Fruit fly (Drosophila melanogaster): ENCODE results near the gene msl-1.

The msl-1 gene

dm6 chr2L:18677910-18678639 is 10.5 kb downstream of the msl-1 start (continued):
- TF ChIP-seq Fer1 (GFP tag; optimal IDR thresholded peaks at IDR 0.05) = peak; percentile 42
- TF ChIP-seq pan (optimal IDR thresholded peaks at IDR 0.05) = no peak
- no peak for TF ChIP-seq pan (GFP tag; optimal IDR thresholded peaks at IDR 0.05 in 1 of 2, IDR thresholded peaks at IDR 0.05 in 1 of 2)
- TF ChIP-seq ind (GFP tag; optimal IDR thresholded peaks at IDR 0.05) = peak; percentile 3
- TF ChIP-seq CG10462 (GFP tag; optimal IDR thresholded peaks at IDR 0.05) = no peak
- TF ChIP-seq CG2712 (tag; optimal IDR thresholded peaks at IDR 0.05) = no peak
- no peak for TF ChIP-seq salm (tag; optimal IDR thresholded peaks at IDR 0.05)
- no peak for TF ChIP-seq CG12659 (GFP tag; optimal IDR thresholded peaks at IDR 0.05)
- no peak for TF ChIP-seq Ets97D (GFP tag; optimal IDR thresholded peaks at IDR 0.05)
- peak; percentile 53 for TF ChIP-seq CG2120 (GFP tag; optimal IDR thresholded peaks at IDR 0.05)
- TF ChIP-seq Ssrp (tag; optimal IDR thresholded peaks at IDR 0.05) = no peak
- TF ChIP-seq sqz (GFP tag; optimal IDR thresholded peaks at IDR 0.05) = no peak
- no peak for TF ChIP-seq Pdp1 (GFP tag; optimal IDR thresholded peaks at IDR 0.05)
- TF ChIP-seq Nf-YA (GFP tag; IDR thresholded peaks at IDR 0.05) = no peak
- TF ChIP-seq CG12104 (GFP tag; optimal IDR thresholded peaks at IDR 0.05) = peak; percentile 5
- TF ChIP-seq CG11696 (GFP tag; IDR thresholded peaks at IDR 0.05) = no peak
- no peak for TF ChIP-seq CG7987 (GFP tag; optimal IDR thresholded peaks at IDR 0.05)
- no peak for TF ChIP-seq Hr78 (GFP tag; optimal IDR thresholded peaks at IDR 0.05)
- no peak for TF ChIP-seq CG3847 (GFP tag; IDR thresholded peaks at IDR 0.05)
- TF ChIP-seq Doc2 (GFP tag; IDR thresholded peaks at IDR 0.05) = no peak
- TF ChIP-seq dati (GFP tag; IDR thresholded peaks at IDR 0.05) = no peak
- TF ChIP-seq tio (GFP tag; optimal IDR thresholded peaks at IDR 0.05) = no peak
- no peak for TF ChIP-seq ato (GFP tag; IDR thresholded peaks at IDR 0.05; ENCODE audit: partially characterized antibody)
- TF ChIP-seq CG1603 (tag; optimal IDR thresholded peaks at IDR 0.05) = no peak
- TF ChIP-seq Poxn (GFP tag; IDR thresholded peaks at IDR 0.05) = no peak
- peak; percentile 48 for TF ChIP-seq CG9437 (GFP tag; optimal IDR thresholded peaks at IDR 0.05)
- TF ChIP-seq CG1233 (GFP tag; optimal IDR thresholded peaks at IDR 0.05) = no peak
- no peak for TF ChIP-seq CG8290 (GFP tag; optimal IDR thresholded peaks at IDR 0.05)
- TF ChIP-seq CG8290 (tag; optimal IDR thresholded peaks at IDR 0.05) = no peak
- no peak for TF ChIP-seq CG1529 (GFP tag; optimal IDR thresholded peaks at IDR 0.05)
- no peak for TF ChIP-seq CG3163 (GFP tag; optimal IDR thresholded peaks at IDR 0.05)
- TF ChIP-seq CG18476 (GFP tag; optimal IDR thresholded peaks at IDR 0.05) = no peak
- TF ChIP-seq B-H2 (GFP tag; optimal IDR thresholded peaks at IDR 0.05) = no peak
- 0 out of 2 replicates have a peak, but pooled peaks have one; percentile 31 for TF ChIP-seq ranshi (GFP tag; IDR thresholded peaks at IDR 0.05)
- TF ChIP-seq ssp (GFP tag; IDR thresholded peaks at IDR 0.05) = no peak
- peak; percentile 43 for TF ChIP-seq CG13424 (tag; optimal IDR thresholded peaks at IDR 0.05)
- no peak for TF ChIP-seq nerfin-1 (tag; optimal IDR thresholded peaks at IDR 0.05)
- no peak for TF ChIP-seq unc-4 (GFP tag; IDR thresholded peaks at IDR 0.05; ENCODE audit: partially characterized antibody)
- TF ChIP-seq CG18619 (GFP tag; optimal IDR thresholded peaks at IDR 0.05) = peak; percentile 9
- TF ChIP-seq CG8388 (GFP tag; optimal IDR thresholded peaks at IDR 0.05) = no peak
